Worm (Caenorhabditis elegans) whole organism, L2 larva: ENCODE data around the gene viro-2.

Experiments
- aly-2 ChIP-seq: fragments of 150-350 bp; optimal IDR thresholded peaks from 2 replicates; lab custom pipeline; 2014; ENCODE audit warnings: missing biosample characterization, missing genetic modification characterization
- mdl-1 ChIP-seq, 2 experiments: fragments of 150-350 bp in 1 of 2; sonication (generic microtip) in 1 of 2; optimal IDR thresholded peaks; 2 replicates each; lab custom pipeline; 2017; ENCODE audit warnings: missing biosample characterization in 2 of 2, missing genetic modification characterization in 2 of 2
- unc-62 ChIP-seq: fragments of 150-350 bp; optimal IDR thresholded peaks from 2 replicates; lab custom pipeline; 2014; ENCODE audit warnings: missing biosample characterization, missing genetic modification reagents, missing genetic modification characterization
- zag-1 ChIP-seq: fragments of 150-350 bp; optimal IDR thresholded peaks from 2 replicates; lab custom pipeline; 2014; ENCODE audit warnings: missing biosample characterization, missing genetic modification characterization
- ztf-11 ChIP-seq: sonication (generic microtip); optimal IDR thresholded peaks from 2 replicates; lab custom pipeline; 2017; ENCODE audit warnings: missing biosample characterization, missing genetic modification characterization

- TF ChIP-seq zag-1 (tag; lab: Kevin White, UChicago) (no peak), mdl-1 (tag; optimal IDR thresholded peaks at IDR 0.05; lab: Kevin White, UChicago) (no peak), ztf-11 (tag; lab: Kevin White, UChicago) (no peak), unc-62 (GFP tag; lab: Kevin White, UChicago) (no peak), aly-2 (no peak)
Measured at ce11 chrIII:7150162-7150561, 21.5 kb downstream of the viro-2 start.
